Fruit fly (Drosophila melanogaster): ENCODE measurements around the gene CG31178.

Gene CG31178

dm6 chr3R:21846559-21846958, 27.0 kb upstream of the CG31178 start, which contains the start of gene Gr93d:
Gene Gr93d, minus strand, starts transcription at chr3R:21846659.
- TF ChIP-seq insv (optimal IDR thresholded peaks at IDR 0.05) = no peak
- no peak for TF ChIP-seq psq (optimal IDR thresholded peaks at IDR 0.05)
- TF ChIP-seq ttk (optimal IDR thresholded peaks at IDR 0.05) = no peak
- TF ChIP-seq Sin3A (optimal IDR thresholded peaks at IDR 0.05) = no peak
- no peak for TF ChIP-seq Myc (optimal IDR thresholded peaks at IDR 0.05)
- TF ChIP-seq h (optimal IDR thresholded peaks at IDR 0.05) = no peak

dm6 chr3R:21847438-21847837, 26.1 kb upstream of the CG31178 start:
- no peak for TF ChIP-seq ttk (optimal IDR thresholded peaks at IDR 0.05)
- no peak for TF ChIP-seq psq (optimal IDR thresholded peaks at IDR 0.05)

- TF ChIP-seq insv (optimal IDR thresholded peaks at IDR 0.05) (no peak), ttk (optimal IDR thresholded peaks at IDR 0.05) (no peak)
Measured at dm6 chr3R:21848271-21848670, 25.3 kb upstream of the CG31178 start.

dm6 chr3R:21848987-21849442, 24.5 kb upstream of the CG31178 start:
- TF ChIP-seq psq (optimal IDR thresholded peaks at IDR 0.05) (no peak), Myc (optimal IDR thresholded peaks at IDR 0.05) (no peak), h (optimal IDR thresholded peaks at IDR 0.05) (no peak), Sin3A (optimal IDR thresholded peaks at IDR 0.05) (no peak), ttk (optimal IDR thresholded peaks at IDR 0.05) (no peak), insv (optimal IDR thresholded peaks at IDR 0.05) (no peak)

dm6 chr3R:21849988-21850460, 23.5 kb upstream of the CG31178 start:
- TF ChIP-seq Myc (optimal IDR thresholded peaks at IDR 0.05) (no peak), h (optimal IDR thresholded peaks at IDR 0.05) (no peak), Sin3A (optimal IDR thresholded peaks at IDR 0.05) (no peak), psq (optimal IDR thresholded peaks at IDR 0.05) (no peak), ttk (optimal IDR thresholded peaks at IDR 0.05) (no peak), insv (optimal IDR thresholded peaks at IDR 0.05) (no peak)

- TF ChIP-seq Sin3A (optimal IDR thresholded peaks at IDR 0.05) (no peak), psq (optimal IDR thresholded peaks at IDR 0.05) (no peak)
Measured at dm6 chr3R:21851592-21852578, 21.7 kb upstream of the CG31178 start.

- TF ChIP-seq psq (optimal IDR thresholded peaks at IDR 0.05) = no peak
- TF ChIP-seq Myc (optimal IDR thresholded peaks at IDR 0.05) = no peak
- no peak for TF ChIP-seq h (optimal IDR thresholded peaks at IDR 0.05)
- no peak for TF ChIP-seq Sin3A (optimal IDR thresholded peaks at IDR 0.05)
Measured at dm6 chr3R:21852579-21853233, 20.8 kb upstream of the CG31178 start.

- TF ChIP-seq insv (optimal IDR thresholded peaks at IDR 0.05) (no peak), Myc (optimal IDR thresholded peaks at IDR 0.05) (no peak), h (optimal IDR thresholded peaks at IDR 0.05) (no peak), ttk (optimal IDR thresholded peaks at IDR 0.05) (no peak), Sin3A (optimal IDR thresholded peaks at IDR 0.05) (no peak), psq (optimal IDR thresholded peaks at IDR 0.05) (no peak)
Measured at dm6 chr3R:21853618-21854573, 19.6 kb upstream of the CG31178 start.

dm6 chr3R:21854574-21855468, 18.7 kb upstream of the CG31178 start:
- TF ChIP-seq Sin3A (optimal IDR thresholded peaks at IDR 0.05) = no peak
- TF ChIP-seq insv (optimal IDR thresholded peaks at IDR 0.05) = no peak
- TF ChIP-seq ttk (optimal IDR thresholded peaks at IDR 0.05) = no peak
- TF ChIP-seq Myc (optimal IDR thresholded peaks at IDR 0.05) = no peak
- no peak for TF ChIP-seq h (optimal IDR thresholded peaks at IDR 0.05)
- no peak for TF ChIP-seq psq (optimal IDR thresholded peaks at IDR 0.05)

- TF ChIP-seq h (optimal IDR thresholded peaks at IDR 0.05) = no peak
- TF ChIP-seq psq (optimal IDR thresholded peaks at IDR 0.05) = no peak
- TF ChIP-seq insv (optimal IDR thresholded peaks at IDR 0.05) = no peak
- no peak for TF ChIP-seq Myc (optimal IDR thresholded peaks at IDR 0.05)
- TF ChIP-seq Sin3A (optimal IDR thresholded peaks at IDR 0.05) = no peak
- no peak for TF ChIP-seq ttk (optimal IDR thresholded peaks at IDR 0.05)
Measured at dm6 chr3R:21855469-21855826, 18.1 kb upstream of the CG31178 start.

Measured in Kc167 (cell line).